Fruit fly (Drosophila melanogaster): ENCODE measurements around the gene Lip4.

Lip4 gene

DNA sequence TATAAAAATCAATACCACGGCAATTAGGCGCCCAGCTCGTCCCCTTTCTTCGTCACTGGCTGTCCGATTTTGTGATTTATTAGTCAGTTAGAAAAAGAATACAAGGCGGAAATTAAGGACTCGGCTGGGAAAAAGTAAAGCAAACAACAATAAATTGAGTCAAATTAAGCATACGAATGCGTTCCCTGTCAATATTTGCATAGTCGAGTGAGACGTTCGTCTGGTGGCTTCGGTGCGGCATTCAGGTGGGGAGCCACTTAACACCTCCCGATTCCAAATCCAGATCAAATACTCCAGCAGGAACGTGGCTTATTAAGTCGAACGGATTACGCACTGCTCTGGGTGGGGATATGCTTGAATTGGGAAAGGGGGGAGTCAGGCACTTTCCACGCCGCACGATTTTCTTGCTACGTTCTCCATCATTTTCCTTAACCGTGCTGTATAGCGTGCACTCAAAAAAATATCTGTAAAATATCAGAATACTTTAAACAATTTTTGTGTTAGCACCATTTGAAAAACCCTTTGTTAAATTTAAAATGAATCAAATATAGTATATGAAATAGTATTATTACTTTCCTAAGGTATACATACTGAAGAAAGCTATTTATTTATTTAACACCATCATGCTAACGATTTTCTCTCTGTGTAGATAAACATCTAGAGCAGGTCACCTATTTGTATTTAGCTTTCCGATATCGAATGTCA lies 15.8 kb downstream of the Lip4 start:
- TF ChIP-seq usp (GFP tag; optimal IDR thresholded peaks at IDR 0.05) (no peak), GATAd (GFP tag; optimal IDR thresholded peaks at IDR 0.05) (no peak), rgr (GFP tag; optimal IDR thresholded peaks at IDR 0.05) (no peak), Rel (GFP tag; optimal IDR thresholded peaks at IDR 0.05) (no peak), Rel (tag; optimal IDR thresholded peaks at IDR 0.05) (no peak), Vsx2 (GFP tag; optimal IDR thresholded peaks at IDR 0.05; ENCODE audit: partially characterized antibody) (no peak), Sp1 (GFP tag; optimal IDR thresholded peaks at IDR 0.05) (no peak), Mio (GFP tag; optimal IDR thresholded peaks at IDR 0.05) (no peak), sv (GFP tag; optimal IDR thresholded peaks at IDR 0.05) (no peak), Jra (GFP tag; optimal IDR thresholded peaks at IDR 0.05) (no peak), Hr83 (GFP tag; optimal IDR thresholded peaks at IDR 0.05; ENCODE audit: poor library complexity, severe bottlenecking) (no peak), CG32264 (GFP tag; optimal IDR thresholded peaks at IDR 0.05) (no peak), brk (GFP tag; optimal IDR thresholded peaks at IDR 0.05) (no peak), HLH106 (tag; optimal IDR thresholded peaks at IDR 0.05) (no peak), dl (GFP tag; optimal IDR thresholded peaks at IDR 0.05; ENCODE audit: insufficient read depth in 1 of 2, partially characterized antibody in 2 of 2) (no peak)

dm6 chr2L:10543992-10544391 lies 16.6 kb downstream of the Lip4 start:
- TF ChIP-seq Abd-B (GFP tag; optimal IDR thresholded peaks at IDR 0.05) (no peak), CrebA (GFP tag; optimal IDR thresholded peaks at IDR 0.05; ENCODE audit: borderline replicate concordance) (no peak), brk (GFP tag; optimal IDR thresholded peaks at IDR 0.05) (no peak), sage (GFP tag; optimal IDR thresholded peaks at IDR 0.05) (no peak), lola (GFP tag; optimal IDR thresholded peaks at IDR 0.05) (no peak), tai (GFP tag; optimal IDR thresholded peaks at IDR 0.05) (no peak), woc (GFP tag; optimal IDR thresholded peaks at IDR 0.05) (no peak), Rel (GFP tag; optimal IDR thresholded peaks at IDR 0.05) (no peak), Rel (tag; optimal IDR thresholded peaks at IDR 0.05) (no peak), GATAd (GFP tag; optimal IDR thresholded peaks at IDR 0.05) (no peak), pan (optimal IDR thresholded peaks at IDR 0.05) (no peak), Dfd (GFP tag; optimal IDR thresholded peaks at IDR 0.05) (no peak), Vsx2 (GFP tag; optimal IDR thresholded peaks at IDR 0.05; ENCODE audit: partially characterized antibody) (no peak)

dm6 chr2L:10544421-10545120 lies 17.2 kb downstream of the Lip4 start, which contains the start of gene Trim9:
Gene Trim9, plus strand, starts transcription at chr2L:10544883.
- TF ChIP-seq pan (optimal IDR thresholded peaks at IDR 0.05) (no peak), N (GFP tag; optimal IDR thresholded peaks at IDR 0.05) (no peak), dsf (GFP tag; optimal IDR thresholded peaks at IDR 0.05; ENCODE audit: borderline replicate concordance) (no peak), HLH106 (tag; optimal IDR thresholded peaks at IDR 0.05) (no peak), Myc (optimal IDR thresholded peaks at IDR 0.05) (no peak), usp (GFP tag; optimal IDR thresholded peaks at IDR 0.05) (no peak), Sp1 (GFP tag; optimal IDR thresholded peaks at IDR 0.05) (no peak)

DNA sequence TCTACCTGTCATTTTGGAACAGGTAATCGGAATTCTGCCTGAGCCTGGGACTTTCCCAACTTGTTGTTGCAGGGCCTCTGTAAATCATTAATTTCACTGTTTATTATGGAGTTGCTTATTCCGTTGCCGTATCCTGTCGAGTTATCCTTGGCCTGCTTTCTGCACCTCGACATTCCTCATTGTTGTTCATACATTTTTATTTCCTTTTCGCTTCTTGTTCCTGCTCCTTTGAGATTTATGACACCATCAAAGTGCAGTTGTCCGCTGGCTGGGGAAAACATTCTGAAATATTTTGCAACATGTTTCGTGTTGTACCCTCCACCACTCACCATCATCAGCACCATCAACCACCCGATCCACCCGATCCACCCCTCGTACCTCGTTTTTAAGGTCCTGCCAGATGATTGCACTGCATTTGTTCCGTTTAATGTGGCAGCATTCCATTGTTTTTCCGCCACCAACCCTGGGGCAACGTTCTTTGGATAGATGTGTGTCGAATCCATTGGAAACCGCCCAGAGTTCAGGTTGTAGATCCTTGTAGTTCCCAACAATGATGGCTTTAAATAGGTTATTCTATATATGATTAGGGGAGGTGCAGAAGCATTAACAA lies 21.5 kb downstream of the Lip4 start:
- no peak for TF ChIP-seq Hr83 (GFP tag; optimal IDR thresholded peaks at IDR 0.05; ENCODE audit: poor library complexity, severe bottlenecking)
- no peak for TF ChIP-seq br (GFP tag; optimal IDR thresholded peaks at IDR 0.05)
- no peak for TF ChIP-seq Abd-B (GFP tag; optimal IDR thresholded peaks at IDR 0.05)
- no peak for TF ChIP-seq tai (GFP tag; optimal IDR thresholded peaks at IDR 0.05)
- no peak for TF ChIP-seq pan (optimal IDR thresholded peaks at IDR 0.05)
- no peak for TF ChIP-seq Myc (optimal IDR thresholded peaks at IDR 0.05)
- no peak for TF ChIP-seq Sp1 (GFP tag; optimal IDR thresholded peaks at IDR 0.05)

DNA sequence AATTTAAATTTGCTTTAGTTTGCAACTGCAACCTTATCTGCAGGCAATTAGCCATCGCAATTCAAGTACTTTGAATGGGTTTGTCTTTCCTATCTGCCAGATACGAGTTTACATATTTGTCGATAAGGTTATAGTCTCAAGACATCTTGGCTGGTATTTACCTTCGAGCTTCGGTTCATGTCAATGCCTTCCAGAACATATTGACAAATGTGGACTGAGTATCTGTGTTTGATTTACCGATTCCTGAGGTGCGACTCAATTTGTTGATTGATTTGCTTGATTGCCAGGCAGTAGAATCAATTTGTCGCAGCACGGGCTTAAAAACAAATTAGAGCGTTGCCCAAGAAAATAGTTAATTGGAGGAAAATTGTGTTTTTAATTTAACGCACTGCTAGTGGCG lies 25.4 kb downstream of the Lip4 start:
- TF ChIP-seq tai (GFP tag; optimal IDR thresholded peaks at IDR 0.05) (peak; percentile 28), jim (GFP tag; optimal IDR thresholded peaks at IDR 0.05) (no peak), Abd-B (GFP tag; optimal IDR thresholded peaks at IDR 0.05) (no peak), ey (GFP tag; optimal IDR thresholded peaks at IDR 0.05) (no peak), CrebA (GFP tag; optimal IDR thresholded peaks at IDR 0.05; ENCODE audit: borderline replicate concordance) (no peak), Rel (GFP tag; optimal IDR thresholded peaks at IDR 0.05) (no peak), Rel (tag; optimal IDR thresholded peaks at IDR 0.05) (no peak), GATAd (GFP tag; optimal IDR thresholded peaks at IDR 0.05) (no peak), Mio (GFP tag; optimal IDR thresholded peaks at IDR 0.05) (no peak), dmrt93B (GFP tag; optimal IDR thresholded peaks at IDR 0.05) (no peak), CG9705 (GFP tag; optimal IDR thresholded peaks at IDR 0.05) (peak; percentile 23), N (GFP tag; optimal IDR thresholded peaks at IDR 0.05) (no peak), brk (GFP tag; optimal IDR thresholded peaks at IDR 0.05) (no peak), Vsx2 (GFP tag; optimal IDR thresholded peaks at IDR 0.05; ENCODE audit: partially characterized antibody) (no peak), OdsH (GFP tag; optimal IDR thresholded peaks at IDR 0.05) (peak; percentile 3), lola (GFP tag; optimal IDR thresholded peaks at IDR 0.05) (no peak), Hr83 (GFP tag; optimal IDR thresholded peaks at IDR 0.05; ENCODE audit: poor library complexity, severe bottlenecking) (peak; percentile 75), Jra (GFP tag; optimal IDR thresholded peaks at IDR 0.05) (peak; percentile 30), h (GFP tag; optimal IDR thresholded peaks at IDR 0.05) (peak; percentile 41), Hr78 (GFP tag; optimal IDR thresholded peaks at IDR 0.05) (no peak), sage (GFP tag; optimal IDR thresholded peaks at IDR 0.05) (no peak), Myc (optimal IDR thresholded peaks at IDR 0.05) (no peak), psq (GFP tag; optimal IDR thresholded peaks at IDR 0.05) (no peak), Dfd (GFP tag; optimal IDR thresholded peaks at IDR 0.05) (no peak), Dif (GFP tag; optimal IDR thresholded peaks at IDR 0.05; ENCODE audit: partially characterized antibody) (no peak), br (GFP tag; optimal IDR thresholded peaks at IDR 0.05) (peak; percentile 22), sv (GFP tag; optimal IDR thresholded peaks at IDR 0.05) (no peak)

All from whole organism, wandering third instar larva.